Fruit fly (Drosophila melanogaster) S2 (cell line): ENCODE data around the gene CG31157.

ENCODE experiments used
- CG8478 ChIP-seq: fragments of >200 bp; optimal IDR thresholded peaks from 2 replicates; lab custom pipeline; 2018
- CTCF ChIP-seq, 2 experiments: fragments of >200 bp; optimal IDR thresholded peaks; 2 replicates each; lab custom pipeline; 2018

DNA sequence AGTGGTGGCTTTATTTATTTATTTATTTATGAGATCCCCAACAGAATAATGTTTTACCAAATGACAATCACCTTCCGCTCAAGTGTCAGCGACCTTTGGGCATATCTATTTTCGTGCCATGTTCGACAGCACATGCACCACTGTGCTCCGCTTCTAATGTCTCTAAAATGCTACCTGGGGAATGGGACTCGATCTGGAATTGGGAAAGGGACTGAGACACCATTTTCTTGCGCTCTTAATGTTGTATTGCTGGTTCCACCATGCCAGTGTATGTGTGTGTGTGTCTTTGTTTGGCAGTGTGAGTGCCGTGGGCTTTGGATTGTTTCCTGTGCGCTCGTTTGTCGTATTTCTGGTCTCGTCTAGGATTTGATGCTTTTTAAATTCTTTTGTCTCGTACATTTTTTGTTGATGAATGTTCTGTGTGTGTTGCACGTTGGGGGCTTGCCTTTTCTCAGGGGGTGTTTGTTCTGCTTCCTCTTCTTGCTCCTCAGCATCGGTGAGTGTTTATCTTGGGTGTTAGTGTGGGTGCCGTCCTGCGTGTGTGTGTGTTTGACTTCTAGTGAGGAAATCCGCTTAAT, 17.7 kb downstream of the CG31157 start:
- TF ChIP-seq CG8478 (lab: Kevin White, UChicago) (no peak), CTCF (optimal IDR thresholded peaks at IDR 0.05; lab: Kevin White, UChicago) (no peak)
